Worm (Caenorhabditis elegans): ENCODE measurements around the gene cki-2.

The cki-2 gene

DNA sequence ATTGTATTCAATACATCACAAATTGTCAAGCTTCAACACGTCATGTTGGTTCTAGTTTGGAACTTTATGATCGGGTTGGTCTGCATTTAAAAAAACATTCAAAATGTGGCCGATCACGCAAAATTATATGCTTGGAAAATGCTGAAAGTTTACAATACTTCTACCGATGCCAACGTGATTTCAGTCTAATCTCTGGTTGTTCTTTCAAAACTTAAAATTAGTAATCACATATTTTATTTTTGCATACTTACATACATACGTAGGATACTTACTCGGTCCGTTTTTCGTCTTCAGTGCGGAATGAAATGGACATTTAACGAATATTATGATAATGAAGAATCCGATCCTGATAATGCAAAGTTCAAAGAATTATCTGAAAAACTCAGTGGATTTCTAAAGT, 8.8 kb downstream of the cki-2 start, which contains the start of gene srw-62:
Gene srw-62 (plus strand): TSS at position 301 of the 400 bp plus-strand sequence.
- no peak for TF ChIP-seq scrt-1 (GFP tag; IDR thresholded peaks at IDR 0.05)
- no peak for TF ChIP-seq tbx-37 (GFP tag; conservative IDR thresholded peaks at IDR 0.05)
- TF ChIP-seq aly-1 (tag; optimal IDR thresholded peaks at IDR 0.05): no peak
- no peak for TF ChIP-seq hmg-4 (GFP tag; optimal IDR thresholded peaks at IDR 0.05)
- TF ChIP-seq hmbx-1 (tag; optimal IDR thresholded peaks at IDR 0.05): no peak
- TF ChIP-seq sea-1 (GFP tag; conservative IDR thresholded peaks at IDR 0.05): no peak
- no peak for TF ChIP-seq flt-1 (GFP tag; IDR thresholded peaks at IDR 0.05)
- no peak for TF ChIP-seq B0310.2 (tag; optimal IDR thresholded peaks at IDR 0.05)
- TF ChIP-seq ceh-13 (GFP tag; optimal IDR thresholded peaks at IDR 0.05): no peak
- no peak for TF ChIP-seq pes-1 (GFP tag; IDR thresholded peaks at IDR 0.05)
- TF ChIP-seq ets-7 (tag; optimal IDR thresholded peaks at IDR 0.05): no peak
- no peak for TF ChIP-seq ama-1 (optimal IDR thresholded peaks at IDR 0.05)
- TF ChIP-seq tra-4 (tag; optimal IDR thresholded peaks at IDR 0.05): no peak
- TF ChIP-seq F13C5.2 (tag; optimal IDR thresholded peaks at IDR 0.05): no peak
- TF ChIP-seq hnd-1 (tag; optimal IDR thresholded peaks at IDR 0.05): no peak
- no peak for TF ChIP-seq ceh-36 (tag; optimal IDR thresholded peaks at IDR 0.05)
- TF ChIP-seq tbx-11 (GFP tag; IDR thresholded peaks at IDR 0.05): no peak

DNA sequence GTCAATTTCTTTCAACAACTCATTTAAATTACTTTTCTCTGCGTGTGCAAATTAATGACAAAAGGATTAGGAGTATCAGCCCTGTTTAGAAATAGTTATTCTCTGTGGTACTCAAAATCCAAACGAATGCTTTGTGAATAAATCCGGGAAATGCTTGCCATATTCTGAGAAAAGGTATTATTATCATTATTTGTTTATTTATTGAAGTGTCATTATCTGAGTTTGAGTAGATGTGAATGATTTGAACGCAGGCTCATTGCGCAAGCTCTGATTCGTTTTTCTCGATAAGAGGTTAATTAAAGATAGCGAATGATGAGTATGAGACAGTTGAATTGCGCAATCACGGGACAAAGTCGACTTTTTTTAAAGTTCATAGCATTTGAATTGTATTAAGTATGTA, 11.6 kb downstream of the cki-2 start:
- TF ChIP-seq ets-7 (tag; optimal IDR thresholded peaks at IDR 0.05) (no peak), sea-1 (GFP tag; conservative IDR thresholded peaks at IDR 0.05) (no peak), scrt-1 (GFP tag; IDR thresholded peaks at IDR 0.05) (no peak), ceh-13 (GFP tag; optimal IDR thresholded peaks at IDR 0.05) (no peak), tbx-11 (GFP tag; IDR thresholded peaks at IDR 0.05) (no peak), tbx-37 (GFP tag; conservative IDR thresholded peaks at IDR 0.05) (no peak), ceh-36 (tag; optimal IDR thresholded peaks at IDR 0.05) (no peak), hnd-1 (tag; optimal IDR thresholded peaks at IDR 0.05) (no peak), ama-1 (optimal IDR thresholded peaks at IDR 0.05) (no peak)

DNA sequence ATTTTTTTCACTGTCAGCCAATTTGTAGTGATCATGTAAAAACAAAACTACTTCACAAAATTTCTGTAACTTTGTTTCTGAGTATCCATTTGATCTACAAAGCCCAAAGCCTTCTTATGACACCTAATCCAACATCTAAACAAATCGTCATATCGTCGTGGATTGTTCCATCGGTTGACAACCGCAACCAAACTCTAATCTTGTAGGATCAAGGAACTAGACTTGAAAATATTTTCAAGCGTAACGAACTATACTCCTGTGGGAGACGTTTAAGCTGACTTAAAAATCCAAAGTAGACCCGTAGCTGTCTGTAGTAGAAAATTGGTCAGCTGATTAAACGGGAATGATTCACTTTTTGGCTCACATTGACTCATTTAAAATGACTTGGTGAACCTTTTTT, 13.3 kb downstream of the cki-2 start:
- TF ChIP-seq tbx-11 (GFP tag; IDR thresholded peaks at IDR 0.05) (no peak), tra-4 (tag; optimal IDR thresholded peaks at IDR 0.05) (no peak), tbx-37 (GFP tag; conservative IDR thresholded peaks at IDR 0.05) (no peak)

ce11 chrII:7832054-7832453, 15.8 kb downstream of the cki-2 start, which contains the start of gene T09A5.14:
T09A5.14 (plus strand) TSS chrII:7832354.
- no peak for TF ChIP-seq pes-1 (GFP tag; IDR thresholded peaks at IDR 0.05)
- no peak for TF ChIP-seq tbx-11 (GFP tag; IDR thresholded peaks at IDR 0.05)
- TF ChIP-seq hnd-1 (tag; optimal IDR thresholded peaks at IDR 0.05): no peak
- no peak for TF ChIP-seq tbx-37 (GFP tag; conservative IDR thresholded peaks at IDR 0.05)
- TF ChIP-seq scrt-1 (GFP tag; IDR thresholded peaks at IDR 0.05): no peak
- TF ChIP-seq hmbx-1 (tag; optimal IDR thresholded peaks at IDR 0.05): no peak
- TF ChIP-seq ama-1 (optimal IDR thresholded peaks at IDR 0.05): no peak
- no peak for TF ChIP-seq B0310.2 (tag; optimal IDR thresholded peaks at IDR 0.05)
- no peak for TF ChIP-seq ets-7 (tag; optimal IDR thresholded peaks at IDR 0.05)
- TF ChIP-seq ceh-13 (GFP tag; optimal IDR thresholded peaks at IDR 0.05): no peak
- TF ChIP-seq tra-4 (tag; optimal IDR thresholded peaks at IDR 0.05): no peak
- no peak for TF ChIP-seq hmg-4 (GFP tag; optimal IDR thresholded peaks at IDR 0.05)
- no peak for TF ChIP-seq ceh-36 (tag; optimal IDR thresholded peaks at IDR 0.05)
- TF ChIP-seq aly-1 (tag; optimal IDR thresholded peaks at IDR 0.05): no peak
- no peak for TF ChIP-seq flt-1 (GFP tag; IDR thresholded peaks at IDR 0.05)
- no peak for TF ChIP-seq F13C5.2 (tag; optimal IDR thresholded peaks at IDR 0.05)
- TF ChIP-seq sea-1 (GFP tag; conservative IDR thresholded peaks at IDR 0.05): no peak

DNA sequence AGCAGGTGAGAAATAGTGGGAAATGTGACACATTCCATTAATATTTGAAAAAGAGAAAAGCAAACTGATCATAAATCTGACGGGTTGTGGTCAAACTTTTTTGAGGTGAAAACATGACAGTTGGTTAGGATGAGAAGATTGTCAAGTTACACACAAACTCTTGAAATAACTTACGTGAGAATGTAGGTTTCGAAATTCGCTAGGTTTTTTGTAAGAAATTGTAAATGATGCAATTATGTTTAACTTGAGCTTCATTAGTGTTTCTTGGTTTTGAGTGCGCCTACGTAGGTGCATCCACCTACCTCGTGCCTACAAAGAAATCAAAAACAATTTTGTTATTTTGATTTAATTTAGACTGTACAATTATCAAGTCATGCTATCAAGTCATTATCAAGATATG, 19.0 kb downstream of the cki-2 start, which contains the start of gene cex-2:
Gene cex-2 (minus strand): TSS at position 101 of the 400 bp plus-strand sequence.
- TF ChIP-seq pes-1 (GFP tag; IDR thresholded peaks at IDR 0.05): no peak

DNA sequence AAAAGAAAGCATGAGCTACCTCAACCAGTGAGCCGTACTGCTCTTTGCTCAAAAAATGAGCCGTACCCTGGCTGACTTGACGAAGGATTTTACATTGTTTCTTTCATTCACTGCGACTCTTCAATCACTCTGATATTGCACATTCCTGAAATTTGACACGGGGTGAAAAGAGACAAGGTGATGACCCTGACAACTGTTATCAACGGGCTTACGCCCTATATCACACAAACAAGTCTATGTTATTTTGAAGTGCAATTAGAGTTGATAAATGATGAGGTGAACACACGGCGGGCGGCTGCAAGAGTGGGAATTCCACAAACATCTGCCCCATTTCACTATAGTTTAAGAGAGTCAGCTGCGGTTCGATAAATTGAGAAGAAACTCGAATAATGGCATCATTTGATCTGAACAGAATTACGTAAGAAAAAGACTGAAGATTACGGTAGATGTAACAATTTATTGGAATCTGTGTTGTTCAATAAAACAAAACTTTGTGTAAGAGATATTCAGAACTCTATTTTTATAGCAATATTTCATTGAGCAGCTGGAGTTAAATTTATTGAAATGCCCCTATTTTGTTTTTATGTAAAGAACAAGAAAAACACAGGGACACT, 20.4 kb downstream of the cki-2 start:
- no peak for TF ChIP-seq B0310.2 (tag; optimal IDR thresholded peaks at IDR 0.05)
- TF ChIP-seq ets-7 (tag; optimal IDR thresholded peaks at IDR 0.05): no peak
- no peak for TF ChIP-seq ama-1 (optimal IDR thresholded peaks at IDR 0.05)
- TF ChIP-seq hmbx-1 (tag; optimal IDR thresholded peaks at IDR 0.05): no peak
- no peak for TF ChIP-seq flt-1 (GFP tag; IDR thresholded peaks at IDR 0.05)
- TF ChIP-seq ceh-13 (GFP tag; optimal IDR thresholded peaks at IDR 0.05): no peak
- no peak for TF ChIP-seq tra-4 (tag; optimal IDR thresholded peaks at IDR 0.05)
- no peak for TF ChIP-seq F13C5.2 (tag; optimal IDR thresholded peaks at IDR 0.05)

DNA sequence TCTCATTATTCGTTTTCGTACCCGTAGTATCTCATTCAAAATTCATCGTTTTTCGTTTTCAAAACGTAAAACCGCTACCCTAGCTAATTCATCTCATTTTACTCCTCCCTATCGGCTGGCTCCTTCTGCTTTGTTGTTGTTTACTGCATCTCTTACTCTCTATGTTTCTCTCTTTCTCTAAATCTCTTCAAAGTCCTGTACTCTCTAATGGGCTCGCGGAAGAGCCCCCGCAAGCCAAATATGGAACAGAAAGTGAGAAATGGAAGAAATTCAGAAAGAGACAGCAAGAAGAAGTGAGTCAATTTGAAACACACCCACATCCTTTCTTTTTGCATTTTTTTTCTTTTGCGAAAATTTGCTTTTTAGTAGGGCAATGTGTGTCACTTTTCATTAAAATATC, 22.4 kb downstream of the cki-2 start:
- no peak for TF ChIP-seq pes-1 (GFP tag; IDR thresholded peaks at IDR 0.05)
- TF ChIP-seq hmg-4 (GFP tag; optimal IDR thresholded peaks at IDR 0.05): no peak
- no peak for TF ChIP-seq F13C5.2 (tag; optimal IDR thresholded peaks at IDR 0.05)
- TF ChIP-seq ceh-13 (GFP tag; optimal IDR thresholded peaks at IDR 0.05): no peak
- no peak for TF ChIP-seq B0310.2 (tag; optimal IDR thresholded peaks at IDR 0.05)
- TF ChIP-seq ama-1 (optimal IDR thresholded peaks at IDR 0.05): no peak
- TF ChIP-seq hnd-1 (tag; optimal IDR thresholded peaks at IDR 0.05): no peak
- no peak for TF ChIP-seq tbx-11 (GFP tag; IDR thresholded peaks at IDR 0.05)
- TF ChIP-seq aly-1 (tag; optimal IDR thresholded peaks at IDR 0.05): no peak
- no peak for TF ChIP-seq sea-1 (GFP tag; conservative IDR thresholded peaks at IDR 0.05)

DNA sequence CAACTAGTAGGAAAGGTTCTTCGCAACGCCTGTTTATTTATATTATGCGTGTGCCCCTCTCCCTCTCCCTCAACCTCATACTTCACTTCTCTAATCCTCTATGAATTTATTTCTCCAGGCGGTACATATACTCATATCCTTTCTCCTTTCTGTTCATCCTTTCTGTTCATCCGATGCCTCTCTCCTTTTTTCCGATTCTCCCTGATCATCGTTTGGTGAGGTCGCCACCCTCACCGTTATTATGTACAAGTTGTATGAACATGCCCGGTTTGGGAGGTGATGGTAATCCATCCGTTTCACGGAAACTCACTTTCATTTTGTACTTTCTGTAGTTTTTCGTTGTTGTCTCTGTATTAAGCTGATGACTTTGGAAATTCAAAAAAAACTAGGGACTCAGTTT, 23.4 kb downstream of the cki-2 start:
- TF ChIP-seq hmg-4 (GFP tag; optimal IDR thresholded peaks at IDR 0.05) (no peak), ets-7 (tag; optimal IDR thresholded peaks at IDR 0.05) (no peak), sea-1 (GFP tag; conservative IDR thresholded peaks at IDR 0.05) (no peak), aly-1 (tag; optimal IDR thresholded peaks at IDR 0.05) (no peak), F13C5.2 (tag; optimal IDR thresholded peaks at IDR 0.05) (peak; percentile 18), scrt-1 (GFP tag; IDR thresholded peaks at IDR 0.05) (no peak)
